Worm (Caenorhabditis elegans) whole organism, midembryonic: ENCODE measurements around the gene T22B7.7.
A peak's percentile ranks its signal among the peaks of the same experiment; 100 is the strongest.

Experiments used
- T22C8.4 ChIP-seq: fragments of 200-800 bp; sonication (Bioruptor generic); IDR thresholded peaks from 2 replicates; pipeline ENCODE4 v1.3.6; 2022; ENCODE audit warnings: missing genetic modification characterization, missing compliant biosample characterization
- cog-1 ChIP-seq: sonication (generic microtip); optimal IDR thresholded peaks from 2 replicates; lab custom pipeline; 2016; ENCODE audit warnings: missing genetic modification characterization, missing compliant biosample characterization
- flt-1 ChIP-seq: fragments of 200-800 bp; sonication (Bioruptor generic); IDR thresholded peaks from 2 replicates; pipeline ENCODE4 v1.3.6; 2022; ENCODE audit warnings: missing genetic modification characterization, missing compliant biosample characterization
- klf-2 ChIP-seq: fragments of 200-800 bp; sonication (Bioruptor generic); conservative IDR thresholded peaks from 2 replicates; pipeline ENCODE4 v1.3.6; 2022; ENCODE audit warnings: missing genetic modification reagents, missing genetic modification characterization, missing compliant biosample characterization
- med-1 ChIP-seq: sonication (generic microtip); optimal IDR thresholded peaks from 2 replicates; lab custom pipeline; 2017; ENCODE audit warnings: missing genetic modification characterization, mild to moderate bottlenecking, missing compliant biosample characterization, antibody characterized with exemption, missing genetic modification reagents; ENCODE audit not compliant: insufficient read depth
- ref-1 ChIP-seq: fragments of 200-800 bp; sonication (Bioruptor generic); conservative IDR thresholded peaks from 2 replicates; pipeline ENCODE4 v1.3.6; 2022; ENCODE audit warnings: missing genetic modification reagents, missing genetic modification characterization, missing compliant biosample characterization
- tab-1 ChIP-seq: fragments of 200-800 bp; sonication (Bioruptor generic); IDR thresholded peaks from 2 replicates; pipeline ENCODE4 v1.3.6; 2022; ENCODE audit warnings: missing genetic modification characterization, missing compliant biosample characterization
- ztf-23 ChIP-seq: fragments of 200-800 bp; sonication (Bioruptor generic); IDR thresholded peaks from 2 replicates; pipeline ENCODE4 v1.3.6; 2022; ENCODE audit warnings: missing genetic modification reagents, missing genetic modification characterization, missing compliant biosample characterization
- ztf-29 ChIP-seq: fragments of 200-800 bp; sonication (Bioruptor generic); IDR thresholded peaks from 2 replicates; pipeline ENCODE4 v1.3.6; 2022; ENCODE audit warnings: missing genetic modification reagents, missing genetic modification characterization, missing compliant biosample characterization

Gene T22B7.7

ce11 chrX:5653813-5654212 lies at the start of gene T22B7.7:
Gene T22B7.7 (minus strand): TSS chrX:5654074.
- TF ChIP-seq ztf-23 (GFP tag; lab: Robert Waterston, UW): no peak
- TF ChIP-seq cog-1 (tag; lab: Kevin White, UChicago): no peak
- TF ChIP-seq ztf-29 (GFP tag; lab: Robert Waterston, UW): no peak

ce11 chrX:5699555-5699954 lies 45.7 kb upstream of the T22B7.7 start:
- TF ChIP-seq med-1 (GFP tag; lab: Kevin White, UChicago): no peak
- no peak for TF ChIP-seq T22C8.4 (GFP tag; lab: Robert Waterston, UW)
- TF ChIP-seq flt-1 (GFP tag; lab: Robert Waterston, UW): no peak
- no peak for TF ChIP-seq klf-2
- TF ChIP-seq tab-1: no peak
- no peak for TF ChIP-seq ref-1 (GFP tag; lab: Robert Waterston, UW)
- no peak for TF ChIP-seq cog-1 (tag; lab: Kevin White, UChicago)
- TF ChIP-seq ztf-23 (GFP tag; lab: Robert Waterston, UW): no peak
- no peak for TF ChIP-seq ztf-29 (GFP tag; lab: Robert Waterston, UW)

- TF ChIP-seq cog-1 (tag; lab: Kevin White, UChicago) (no peak), flt-1 (GFP tag; lab: Robert Waterston, UW) (no peak), med-1 (GFP tag; lab: Kevin White, UChicago) (no peak), ztf-29 (GFP tag; lab: Robert Waterston, UW) (no peak), T22C8.4 (GFP tag; lab: Robert Waterston, UW) (no peak), tab-1 (no peak), ref-1 (GFP tag; lab: Robert Waterston, UW) (no peak), klf-2 (no peak), ztf-23 (GFP tag; lab: Robert Waterston, UW) (no peak)
Measured at ce11 chrX:5698419-5698818, 44.5 kb upstream of the T22B7.7 start.

ce11 chrX:5697208-5697607 lies 43.3 kb upstream of the T22B7.7 start, which contains the start of gene W01C8.5:
Gene W01C8.5 (minus strand): TSS chrX:5697308.
- TF ChIP-seq ztf-23 (GFP tag; lab: Robert Waterston, UW): no peak
- TF ChIP-seq T22C8.4 (GFP tag; lab: Robert Waterston, UW): no peak
- TF ChIP-seq flt-1 (GFP tag; lab: Robert Waterston, UW): no peak
- no peak for TF ChIP-seq klf-2
- no peak for TF ChIP-seq cog-1 (tag; lab: Kevin White, UChicago)
- TF ChIP-seq tab-1: no peak
- no peak for TF ChIP-seq med-1 (GFP tag; lab: Kevin White, UChicago)
- no peak for TF ChIP-seq ztf-29 (GFP tag; lab: Robert Waterston, UW)
- TF ChIP-seq ref-1 (GFP tag; lab: Robert Waterston, UW): no peak

ce11 chrX:5696197-5696596 lies 42.3 kb upstream of the T22B7.7 start:
- TF ChIP-seq ref-1 (GFP tag; lab: Robert Waterston, UW): no peak
- TF ChIP-seq ztf-23 (GFP tag; lab: Robert Waterston, UW): no peak
- TF ChIP-seq T22C8.4 (GFP tag; lab: Robert Waterston, UW): no peak
- no peak for TF ChIP-seq ztf-29 (GFP tag; lab: Robert Waterston, UW)
- no peak for TF ChIP-seq med-1 (GFP tag; lab: Kevin White, UChicago)
- TF ChIP-seq flt-1 (GFP tag; lab: Robert Waterston, UW): no peak
- no peak for TF ChIP-seq tab-1
- no peak for TF ChIP-seq cog-1 (tag; lab: Kevin White, UChicago)
- TF ChIP-seq klf-2: no peak

DNA sequence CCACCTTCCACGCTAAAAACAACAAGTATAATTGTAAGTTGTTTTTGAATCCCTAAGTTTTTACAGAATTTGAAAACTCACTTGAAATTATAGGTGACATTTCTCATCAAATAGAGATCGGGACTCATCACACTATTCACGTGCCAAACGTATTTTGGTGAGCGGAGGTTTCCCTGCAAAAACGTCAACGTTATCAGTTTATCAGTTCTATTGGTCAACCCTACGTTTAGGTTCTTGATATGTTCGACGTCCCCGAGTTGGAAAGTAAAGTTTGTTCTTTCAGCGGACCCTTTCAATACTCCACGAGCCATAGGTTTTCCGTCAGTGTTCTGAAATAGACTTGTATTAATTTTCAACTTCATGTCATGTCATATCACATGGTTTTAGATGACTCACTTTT lies 41.5 kb upstream of the T22B7.7 start:
- TF ChIP-seq klf-2 (no peak), cog-1 (tag; lab: Kevin White, UChicago) (no peak), flt-1 (GFP tag; lab: Robert Waterston, UW) (no peak), tab-1 (no peak), T22C8.4 (GFP tag; lab: Robert Waterston, UW) (no peak), ztf-29 (GFP tag; lab: Robert Waterston, UW) (no peak), med-1 (GFP tag; lab: Kevin White, UChicago) (no peak), ref-1 (GFP tag; lab: Robert Waterston, UW) (no peak), ztf-23 (GFP tag; lab: Robert Waterston, UW) (no peak)

DNA sequence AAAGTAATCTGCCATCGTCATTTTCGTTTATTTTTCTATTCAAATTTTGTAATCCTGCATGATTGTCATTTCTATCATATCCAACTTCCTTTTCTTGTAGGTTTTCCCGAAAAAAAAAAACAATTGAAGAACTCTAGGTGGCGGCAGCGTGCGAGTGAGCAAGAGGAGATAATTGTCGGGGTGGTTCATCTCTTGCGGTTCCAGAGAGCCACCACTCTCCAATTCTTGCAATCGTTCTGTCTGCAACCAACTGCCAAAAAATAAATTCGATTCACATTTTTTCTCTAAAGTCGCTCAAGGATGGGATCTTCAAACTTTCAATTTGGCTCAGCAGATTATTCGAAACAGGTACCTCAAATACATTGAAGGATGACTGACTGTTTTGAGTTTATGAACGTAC lies 38.2 kb upstream of the T22B7.7 start, which contains the start of gene W01C8.1:
Gene W01C8.1, plus strand, starts transcription at position 301 of the 400 bp plus-strand sequence.
- no peak for TF ChIP-seq cog-1 (tag; lab: Kevin White, UChicago)
- TF ChIP-seq ztf-29 (GFP tag; lab: Robert Waterston, UW): no peak
- TF ChIP-seq tab-1: no peak
- TF ChIP-seq ref-1 (GFP tag; lab: Robert Waterston, UW): no peak
- TF ChIP-seq klf-2: no peak
- no peak for TF ChIP-seq T22C8.4 (GFP tag; lab: Robert Waterston, UW)
- TF ChIP-seq ztf-23 (GFP tag; lab: Robert Waterston, UW): no peak
- TF ChIP-seq flt-1 (GFP tag; lab: Robert Waterston, UW): no peak
- no peak for TF ChIP-seq med-1 (GFP tag; lab: Kevin White, UChicago)

ce11 chrX:5689077-5689476 lies 35.2 kb upstream of the T22B7.7 start:
- TF ChIP-seq med-1 (GFP tag; lab: Kevin White, UChicago): no peak
- TF ChIP-seq flt-1 (GFP tag; lab: Robert Waterston, UW): no peak
- no peak for TF ChIP-seq klf-2
- TF ChIP-seq T22C8.4 (GFP tag; lab: Robert Waterston, UW): no peak
- TF ChIP-seq ztf-23 (GFP tag; lab: Robert Waterston, UW): no peak
- no peak for TF ChIP-seq tab-1
- no peak for TF ChIP-seq ztf-29 (GFP tag; lab: Robert Waterston, UW)

DNA sequence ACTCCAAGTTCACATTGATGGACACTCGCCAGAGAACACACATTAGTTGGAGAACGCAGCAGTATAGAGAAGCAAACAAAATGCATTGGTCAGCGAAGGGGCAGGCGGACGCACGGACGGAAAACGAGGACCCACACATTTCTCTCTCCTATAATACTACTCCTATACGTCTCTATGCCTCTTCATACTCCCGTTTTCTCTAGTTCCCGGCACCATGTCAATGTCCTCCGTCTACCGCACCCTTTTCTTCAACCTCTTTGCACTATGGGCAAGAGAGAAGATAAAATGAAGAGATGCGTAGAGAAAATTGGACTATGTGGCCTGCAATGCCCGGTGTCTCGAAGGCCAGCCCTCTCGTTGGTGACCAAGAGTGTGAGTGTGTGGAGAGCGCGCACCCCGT lies 32.2 kb upstream of the T22B7.7 start, which contains the start of gene set-20:
Gene set-20, minus strand, starts transcription at position 94 of the 400 bp plus-strand sequence.
- TF ChIP-seq ztf-23 (GFP tag; lab: Robert Waterston, UW) (no peak), cog-1 (tag; lab: Kevin White, UChicago) (peak; percentile 87), ztf-29 (GFP tag; lab: Robert Waterston, UW) (no peak), flt-1 (GFP tag; lab: Robert Waterston, UW) (peak; percentile 69), med-1 (GFP tag; lab: Kevin White, UChicago) (no peak)
